Fruit fly (Drosophila melanogaster): ENCODE measurements around the gene Kif3C.

Kif3C gene

DNA sequence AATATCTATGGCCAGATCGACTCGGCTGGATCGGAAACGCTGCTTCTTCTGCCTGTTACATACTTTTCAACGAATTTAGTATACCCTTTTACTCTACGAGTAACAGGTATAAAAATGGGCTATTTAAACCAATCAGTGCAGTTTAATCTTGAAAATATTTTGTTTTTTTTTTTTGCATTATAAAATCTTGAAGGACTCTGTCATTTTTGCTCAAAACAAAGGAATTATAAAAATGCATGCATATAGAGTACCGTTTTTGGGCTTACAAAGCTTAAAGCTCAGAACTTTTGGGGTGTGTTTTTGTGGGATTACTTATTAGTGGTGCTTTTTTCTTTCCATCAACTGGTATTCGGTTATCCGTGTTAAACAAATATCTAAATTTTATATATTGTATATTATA lies 21.0 kb upstream of the Kif3C start, which contains the start of gene CG11155:
TSS of gene CG11155 (plus strand) at position 313 of the 400 bp plus-strand sequence.
- TF ChIP-seq spab (GFP tag; optimal IDR thresholded peaks at IDR 0.05) (no peak), CG8632 (GFP tag; optimal IDR thresholded peaks at IDR 0.05) (no peak), CG9139 (GFP tag; optimal IDR thresholded peaks at IDR 0.05) (no peak)

DNA sequence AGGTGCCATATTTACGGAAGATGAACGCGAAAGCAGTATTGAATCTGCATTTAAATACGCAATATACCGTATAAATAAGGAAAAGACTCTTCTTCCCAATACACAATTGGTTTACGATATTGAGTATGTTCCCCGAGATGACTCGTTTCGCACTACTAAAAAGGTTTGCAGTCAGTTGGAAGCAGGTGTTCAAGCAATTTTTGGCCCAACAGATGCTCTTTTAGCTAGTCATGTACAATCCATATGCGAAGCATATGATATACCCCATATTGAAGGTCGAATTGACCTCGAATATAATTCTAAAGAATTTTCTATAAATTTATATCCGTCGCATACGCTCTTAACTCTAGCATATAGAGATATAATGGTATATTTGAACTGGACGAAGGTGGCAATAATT lies 20.3 kb upstream of the Kif3C start:
- TF ChIP-seq Hr4 (GFP tag; optimal IDR thresholded peaks at IDR 0.05) (no peak), Ets21C (GFP tag; optimal IDR thresholded peaks at IDR 0.05) (no peak), Gug (GFP tag; IDR thresholded peaks at IDR 0.05) (no peak), CG7368 (GFP tag; optimal IDR thresholded peaks at IDR 0.05) (no peak), CG10631 (GFP tag; optimal IDR thresholded peaks at IDR 0.05) (no peak), CG32006 (GFP tag; optimal IDR thresholded peaks at IDR 0.05) (no peak), CG6792 (GFP tag; optimal IDR thresholded peaks at IDR 0.05) (no peak), spab (GFP tag; optimal IDR thresholded peaks at IDR 0.05) (no peak), fkh (GFP tag; optimal IDR thresholded peaks at IDR 0.05) (no peak), salr (GFP tag; optimal IDR thresholded peaks at IDR 0.05) (no peak), CG34406 (GFP tag; optimal IDR thresholded peaks at IDR 0.05) (no peak), CG8319 (GFP tag; optimal IDR thresholded peaks at IDR 0.05) (no peak), topi (GFP tag; optimal IDR thresholded peaks at IDR 0.05) (no peak), CG8632 (GFP tag; optimal IDR thresholded peaks at IDR 0.05) (no peak), CG6808 (GFP tag; optimal IDR thresholded peaks at IDR 0.05) (no peak), Eip78C (GFP tag) (no peak), Eip93F (GFP tag; optimal IDR thresholded peaks at IDR 0.05) (no peak), dsx (GFP tag; optimal IDR thresholded peaks at IDR 0.05; ENCODE audit: poor library complexity, severe bottlenecking) (no peak), CG11762 (GFP tag; optimal IDR thresholded peaks at IDR 0.05; ENCODE audit: insufficient read depth) (no peak)

DNA sequence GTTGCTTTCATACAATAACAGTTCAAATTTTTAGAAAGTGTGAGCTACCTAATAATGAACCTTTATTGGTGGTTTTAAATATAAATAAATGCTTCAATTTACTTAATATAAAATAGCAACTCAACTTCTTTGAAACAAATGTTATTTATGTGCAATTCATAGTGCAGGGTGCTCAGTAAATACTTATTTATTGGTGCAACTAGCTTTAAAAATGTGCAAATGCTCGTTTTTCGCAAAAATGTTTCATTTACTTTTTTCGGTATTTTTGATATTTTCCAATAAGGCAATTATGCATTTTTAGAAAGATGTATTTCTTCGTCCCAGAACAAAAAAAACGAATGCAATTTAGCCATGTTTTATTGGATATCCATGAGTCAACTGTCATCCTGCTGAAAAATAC lies 2.6 kb upstream of the Kif3C start:
- TF ChIP-seq CG32006 (GFP tag; optimal IDR thresholded peaks at IDR 0.05) (no peak), Gug (GFP tag; IDR thresholded peaks at IDR 0.05) (no peak), esn (GFP tag; optimal IDR thresholded peaks at IDR 0.05) (no peak), ss (GFP tag; optimal IDR thresholded peaks at IDR 0.05) (no peak), achi (GFP tag; optimal IDR thresholded peaks at IDR 0.05) (no peak), CG34406 (GFP tag; optimal IDR thresholded peaks at IDR 0.05) (no peak), CG10669 (GFP tag; optimal IDR thresholded peaks at IDR 0.05) (no peak), CG6808 (GFP tag; optimal IDR thresholded peaks at IDR 0.05) (no peak), CG15336 (GFP tag; IDR thresholded peaks at IDR 0.05) (no peak), net (GFP tag; optimal IDR thresholded peaks at IDR 0.05) (no peak), Ets21C (GFP tag; optimal IDR thresholded peaks at IDR 0.05) (no peak), CG8632 (GFP tag; optimal IDR thresholded peaks at IDR 0.05) (no peak), Sox14 (GFP tag; optimal IDR thresholded peaks at IDR 0.05) (no peak), CG11294 (GFP tag; IDR thresholded peaks at IDR 0.05) (no peak)

DNA sequence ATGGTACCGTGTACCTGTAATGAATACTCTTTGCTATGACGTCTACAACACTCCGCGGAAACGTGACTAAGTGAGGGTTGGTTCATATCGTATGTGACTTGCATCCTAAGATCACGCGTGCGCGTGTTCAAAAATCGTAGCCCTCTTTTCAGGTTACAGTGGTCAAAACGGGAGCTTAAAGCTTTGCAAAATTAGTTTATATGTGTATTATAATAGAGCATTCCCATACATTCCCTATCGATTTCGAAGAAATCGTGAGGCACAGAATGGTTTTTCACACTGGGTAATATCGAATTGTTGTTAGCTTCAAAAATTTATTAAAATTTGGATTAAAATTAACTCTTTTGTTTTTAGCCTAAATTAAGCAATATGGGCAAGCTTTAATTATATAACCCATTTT lies 810 bp upstream of the Kif3C start:
- TF ChIP-seq CG3032 (tag; optimal IDR thresholded peaks at IDR 0.05) (no peak), pdm3 (GFP tag; optimal IDR thresholded peaks at IDR 0.05) (peak; percentile 4), lz (GFP tag; optimal IDR thresholded peaks at IDR 0.05) (peak; percentile 24), Sox102F (GFP tag; optimal IDR thresholded peaks at IDR 0.05) (no peak), CG34406 (GFP tag; optimal IDR thresholded peaks at IDR 0.05) (no peak), CG31627 (GFP tag; optimal IDR thresholded peaks at IDR 0.05) (peak; percentile 10), salr (GFP tag; optimal IDR thresholded peaks at IDR 0.05) (no peak), net (GFP tag; optimal IDR thresholded peaks at IDR 0.05) (no peak)

DNA sequence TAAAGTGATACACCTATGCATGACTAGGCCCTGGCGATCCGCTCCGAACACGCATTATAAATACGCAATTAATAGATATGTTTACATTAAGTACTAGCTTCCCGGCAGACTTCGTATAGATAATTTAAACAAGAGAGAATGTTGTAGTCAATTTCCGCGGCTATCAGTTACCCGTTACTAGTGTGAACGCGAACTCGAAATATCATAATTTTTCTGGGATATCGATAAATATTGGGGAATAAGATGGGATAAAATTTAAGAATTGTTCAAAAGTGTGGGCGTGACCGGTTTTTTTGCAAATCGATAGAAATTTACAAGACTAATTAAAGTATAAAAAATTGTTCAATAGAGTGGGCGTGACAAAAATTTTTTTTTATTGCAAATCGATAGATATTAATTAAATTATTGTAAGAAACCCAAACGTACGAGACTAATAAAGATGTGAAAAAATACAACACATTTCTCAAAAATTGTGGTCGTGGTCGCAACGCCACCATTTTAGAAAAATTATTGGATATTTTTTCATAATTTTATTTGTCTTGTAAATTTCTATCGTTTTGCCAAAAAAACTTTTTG lies 788 bp downstream of the Kif3C start:
- TF ChIP-seq CG15336 (GFP tag; IDR thresholded peaks at IDR 0.05) (no peak), CG3919 (GFP tag; optimal IDR thresholded peaks at IDR 0.05) (no peak), CG32006 (GFP tag; optimal IDR thresholded peaks at IDR 0.05) (no peak), spab (GFP tag; optimal IDR thresholded peaks at IDR 0.05) (no peak), achi (GFP tag; optimal IDR thresholded peaks at IDR 0.05) (no peak), CG6808 (GFP tag; optimal IDR thresholded peaks at IDR 0.05) (no peak), net (GFP tag; optimal IDR thresholded peaks at IDR 0.05) (no peak), acj6 (GFP tag; optimal IDR thresholded peaks at IDR 0.05) (no peak), lz (GFP tag; optimal IDR thresholded peaks at IDR 0.05) (no peak), Hr39 (GFP tag; optimal IDR thresholded peaks at IDR 0.05) (no peak), Eip75B (GFP tag; optimal IDR thresholded peaks at IDR 0.05) (no peak), Lpt (GFP tag; optimal IDR thresholded peaks at IDR 0.05) (no peak), Ets96B (tag; optimal IDR thresholded peaks at IDR 0.05) (no peak), CG10631 (GFP tag; optimal IDR thresholded peaks at IDR 0.05) (no peak), CG10669 (GFP tag; optimal IDR thresholded peaks at IDR 0.05) (no peak), Hr38 (GFP tag; optimal IDR thresholded peaks at IDR 0.05) (no peak)
